Worm (Caenorhabditis elegans) whole organism, midembryonic: ENCODE data around the gene EGAP9.4.

Experiments
- T22C8.4 ChIP-seq: fragments of 200-800 bp; sonication (Bioruptor generic); IDR thresholded peaks from 2 replicates; pipeline ENCODE4 v1.3.6; 2022; ENCODE audit warnings: missing genetic modification characterization, missing compliant biosample characterization
- cog-1 ChIP-seq: sonication (generic microtip); optimal IDR thresholded peaks from 2 replicates; lab custom pipeline; 2016; ENCODE audit warnings: missing genetic modification characterization, missing compliant biosample characterization
- flt-1 ChIP-seq: fragments of 200-800 bp; sonication (Bioruptor generic); IDR thresholded peaks from 2 replicates; pipeline ENCODE4 v1.3.6; 2022; ENCODE audit warnings: missing genetic modification characterization, missing compliant biosample characterization
- klf-2 ChIP-seq: fragments of 200-800 bp; sonication (Bioruptor generic); conservative IDR thresholded peaks from 2 replicates; pipeline ENCODE4 v1.3.6; 2022; ENCODE audit warnings: missing genetic modification reagents, missing genetic modification characterization, missing compliant biosample characterization
- med-1 ChIP-seq: sonication (generic microtip); optimal IDR thresholded peaks from 2 replicates; lab custom pipeline; 2017; ENCODE audit warnings: missing genetic modification characterization, mild to moderate bottlenecking, missing compliant biosample characterization, antibody characterized with exemption, missing genetic modification reagents; ENCODE audit not compliant: insufficient read depth
- tab-1 ChIP-seq: fragments of 200-800 bp; sonication (Bioruptor generic); IDR thresholded peaks from 2 replicates; pipeline ENCODE4 v1.3.6; 2022; ENCODE audit warnings: missing genetic modification characterization, missing compliant biosample characterization
- ztf-29 ChIP-seq: fragments of 200-800 bp; sonication (Bioruptor generic); IDR thresholded peaks from 2 replicates; pipeline ENCODE4 v1.3.6; 2022; ENCODE audit warnings: missing genetic modification reagents, missing genetic modification characterization, missing compliant biosample characterization

ce11 chrV:6544999-6545398, 31.7 kb upstream of the EGAP9.4 start:
- TF ChIP-seq flt-1 (GFP tag; lab: Robert Waterston, UW) (0 out of 2 replicates have a peak, but pooled peaks have one; percentile 6), cog-1 (tag; lab: Kevin White, UChicago) (no peak), klf-2 (GFP tag; lab: Robert Waterston, UW) (no peak), ztf-29 (GFP tag; lab: Robert Waterston, UW) (no peak), med-1 (GFP tag; lab: Kevin White, UChicago) (no peak), T22C8.4 (GFP tag; lab: Robert Waterston, UW) (no peak), tab-1 (GFP tag; lab: Robert Waterston, UW) (no peak)
